Worm (Caenorhabditis elegans) whole organism, L4 larva: ENCODE results near the gene mcd-1.

Source experiments
- F10B5.3 ChIP-seq: sonication (generic microtip); optimal IDR thresholded peaks from 2 replicates; lab custom pipeline; 2016; ENCODE audit warnings: mild to moderate bottlenecking, missing genetic modification characterization, missing compliant biosample characterization
- F44E2.7 ChIP-seq: fragments of 200-800 bp; sonication (Bioruptor generic); IDR thresholded peaks from 2 replicates; pipeline ENCODE4 v2.1.2; 2022; ENCODE audit warnings: missing genetic modification characterization, missing compliant biosample characterization
- R02D3.7 ChIP-seq: fragments of 150-350 bp; sonication (generic microtip); optimal IDR thresholded peaks from 3 replicates; lab custom pipeline; 2014; ENCODE audit warnings: missing biosample characterization, missing genetic modification characterization
- Y105C5A.15 ChIP-seq: fragments of 200-800 bp; sonication (Bioruptor generic); IDR thresholded peaks from 2 replicates; pipeline ENCODE4 v1.3.6; 2022; ENCODE audit warnings: missing genetic modification characterization, missing compliant biosample characterization
- Y75B8A.6 ChIP-seq: fragments of 200-800 bp; sonication (Bioruptor generic); IDR thresholded peaks from 2 replicates; pipeline ENCODE4 v1.3.6; 2022; ENCODE audit warnings: missing genetic modification reagents, missing genetic modification characterization, missing compliant biosample characterization
- ZK337.2 ChIP-seq: fragments of 200-800 bp; sonication (Bioruptor generic); IDR thresholded peaks from 2 replicates; pipeline ENCODE4 v1.3.6; 2022; ENCODE audit warnings: missing genetic modification reagents, missing genetic modification characterization, missing compliant biosample characterization
- ZK546.5 ChIP-seq, 2 experiments: sonication (generic microtip); optimal IDR thresholded peaks; 2 replicates each; lab custom pipeline; 2017; ENCODE audit warnings: missing biosample characterization in 2 of 2, missing genetic modification characterization in 2 of 2
- aha-1 ChIP-seq: fragments of 150-350 bp; peaks from one replicate; lab custom pipeline; 2014; ENCODE audit warnings: missing biosample characterization, missing genetic modification characterization
- aly-2 ChIP-seq: sonication (generic microtip); optimal IDR thresholded peaks from 2 replicates; lab custom pipeline; 2018; ENCODE audit warnings: missing biosample characterization, missing genetic modification characterization
- arid-1 ChIP-seq: fragments of 200-800 bp; sonication (Bioruptor generic); conservative IDR thresholded peaks from 2 replicates; pipeline ENCODE4 v1.3.6; 2022; ENCODE audit warnings: missing genetic modification reagents, missing genetic modification characterization, missing compliant biosample characterization
- attf-4 ChIP-seq: sonication (generic microtip); optimal IDR thresholded peaks from 3 replicates; lab custom pipeline; 2017; ENCODE audit warnings: missing biosample characterization, missing genetic modification characterization
- ceh-20 ChIP-seq: fragments of 200-800 bp; sonication (Bioruptor generic); IDR thresholded peaks from 2 replicates; pipeline ENCODE4 v1.3.6; 2022; ENCODE audit warnings: missing genetic modification reagents, missing genetic modification characterization, missing compliant biosample characterization
- ceh-32 ChIP-seq: sonication (generic microtip); optimal IDR thresholded peaks from 2 replicates; lab custom pipeline; 2016; ENCODE audit warnings: mild to moderate bottlenecking, missing genetic modification characterization, missing compliant biosample characterization; ENCODE audit not compliant: poor library complexity
- ceh-44 ChIP-seq: fragments of 200-800 bp; sonication (Bioruptor generic); IDR thresholded peaks from 2 replicates; pipeline ENCODE4 v1.3.6; 2022; ENCODE audit warnings: missing genetic modification reagents, missing genetic modification characterization, missing compliant biosample characterization
- ceh-62 ChIP-seq: sonication (generic microtip); optimal IDR thresholded peaks from 2 replicates; lab custom pipeline; 2017; ENCODE audit warnings: missing biosample characterization, missing genetic modification characterization
- ceh-82 ChIP-seq: sonication (generic microtip); optimal IDR thresholded peaks from 2 replicates; lab custom pipeline; 2017; ENCODE audit warnings: missing biosample characterization, missing genetic modification characterization
- daf-16 ChIP-seq, 3 experiments: sonication (generic microtip); optimal IDR thresholded peaks; 2 replicates each; lab custom pipeline; 2016 to 2017; ENCODE audit warnings: missing genetic modification characterization in 3 of 3, missing genetic modification reagents in 3 of 3, mild to moderate bottlenecking in 2 of 3, missing compliant biosample characterization in 2 of 3, missing biosample characterization in 1 of 3, moderate library complexity in 1 of 3
- dmd-6 ChIP-seq: fragments of 200-800 bp; sonication (Bioruptor generic); IDR thresholded peaks from 2 replicates; pipeline ENCODE4 v1.3.6; 2022; ENCODE audit warnings: missing genetic modification reagents, missing genetic modification characterization, missing compliant biosample characterization
- dmd-8 ChIP-seq: fragments of 200-800 bp; sonication (Bioruptor generic); IDR thresholded peaks from 2 replicates; pipeline ENCODE4 v1.3.6; 2022; ENCODE audit warnings: missing genetic modification characterization, missing compliant biosample characterization
- dmd-9 ChIP-seq: fragments of 200-800 bp; sonication (Bioruptor generic); IDR thresholded peaks from 2 replicates; pipeline ENCODE4 v1.3.6; 2022; ENCODE audit warnings: missing genetic modification reagents, missing genetic modification characterization, missing compliant biosample characterization
- dve-1 ChIP-seq: sonication (generic microtip); optimal IDR thresholded peaks from 2 replicates; lab custom pipeline; 2017; ENCODE audit warnings: antibody characterized with exemption, mild to moderate bottlenecking, missing genetic modification characterization, missing compliant biosample characterization; ENCODE audit not compliant: insufficient read depth
- fkh-10 ChIP-seq: fragments of 150-350 bp; optimal IDR thresholded peaks from 2 replicates; lab custom pipeline; 2014; ENCODE audit warnings: missing biosample characterization, missing genetic modification reagents, missing genetic modification characterization
- gei-8 ChIP-seq: fragments of 200-800 bp; sonication (Bioruptor generic); optimal IDR thresholded peaks from 2 replicates; lab custom pipeline; 2018; ENCODE audit warnings: mild to moderate bottlenecking, missing genetic modification characterization, missing compliant biosample characterization
- hlh-11 ChIP-seq: fragments of 200-800 bp; sonication (Bioruptor generic); optimal IDR thresholded peaks from 2 replicates; lab custom pipeline; 2018; ENCODE audit warnings: mild to moderate bottlenecking, missing genetic modification characterization, missing compliant biosample characterization
- lsy-2 ChIP-seq, 2 experiments: fragments of 150-350 bp in 1 of 2; sonication (generic microtip) in 1 of 2; optimal IDR thresholded peaks; 2 replicates each; lab custom pipeline; 2014 to 2017; ENCODE audit warnings: missing biosample characterization in 2 of 2, missing genetic modification characterization in 2 of 2
- mdl-1 ChIP-seq, 2 experiments: fragments of 150-350 bp in 1 of 2; sonication (generic microtip) in 1 of 2; optimal IDR thresholded peaks; 2 replicates each; lab custom pipeline; 2014 to 2017; ENCODE audit warnings: missing biosample characterization in 2 of 2, missing genetic modification characterization in 2 of 2
- mes-2 ChIP-seq: sonication (generic microtip); optimal IDR thresholded peaks from 2 replicates; lab custom pipeline; 2016; ENCODE audit warnings: missing genotype, mild to moderate bottlenecking, missing genetic modification characterization, missing compliant biosample characterization; ENCODE audit not compliant: poor library complexity, severe bottlenecking
- mxl-3 ChIP-seq: fragments of 200-800 bp; sonication (Bioruptor generic); optimal IDR thresholded peaks from 2 replicates; lab custom pipeline; 2018; ENCODE audit warnings: mild to moderate bottlenecking, missing genetic modification characterization, missing compliant biosample characterization
- nhr-102 ChIP-seq: sonication (generic microtip); optimal IDR thresholded peaks from 2 replicates; lab custom pipeline; 2016; ENCODE audit warnings: mild to moderate bottlenecking, missing genetic modification characterization, moderate library complexity, missing compliant biosample characterization
- nhr-11 ChIP-seq: fragments of 150-350 bp; optimal IDR thresholded peaks from 2 replicates; lab custom pipeline; 2014; ENCODE audit warnings: missing biosample characterization, missing genetic modification characterization
- nhr-237 ChIP-seq: sonication (generic microtip); optimal IDR thresholded peaks from 2 replicates; lab custom pipeline; 2017; ENCODE audit warnings: missing biosample characterization, missing genetic modification characterization
- nhr-25 ChIP-seq: sonication (generic microtip); optimal IDR thresholded peaks from 2 replicates; lab custom pipeline; 2017; ENCODE audit warnings: missing genetic modification characterization, mild to moderate bottlenecking, missing compliant biosample characterization, antibody characterized with exemption, moderate library complexity, borderline replicate concordance; ENCODE audit not compliant: insufficient read depth
- nhr-28 ChIP-seq: fragments of 150-350 bp; optimal IDR thresholded peaks from 2 replicates; lab custom pipeline; 2014; ENCODE audit warnings: missing biosample characterization, missing genetic modification characterization
- nhr-42 ChIP-seq: fragments of 200-800 bp; sonication (Bioruptor generic); IDR thresholded peaks from 2 replicates; pipeline ENCODE4 v1.3.6; 2022; ENCODE audit warnings: missing genetic modification characterization, missing compliant biosample characterization
- nhr-6 ChIP-seq: fragments of 150-350 bp; optimal IDR thresholded peaks from 2 replicates; lab custom pipeline; 2014; ENCODE audit warnings: missing biosample characterization, missing genetic modification characterization
- nhr-77 ChIP-seq: fragments of 150-350 bp; optimal IDR thresholded peaks from 2 replicates; lab custom pipeline; 2014; ENCODE audit warnings: missing biosample characterization, missing genetic modification characterization
- pha-4 ChIP-seq, 2 experiments: fragments of 150-350 bp in 1 of 2; fragments of 200-800 bp in 1 of 2; sonication (Bioruptor generic) in 1 of 2; IDR thresholded peaks in 1 of 2; optimal IDR thresholded peaks in 1 of 2; 2 replicates each; pipeline versions ENCODE4 v1.3.6 to Lab custom; 2014 to 2022; ENCODE audit warnings: missing genetic modification characterization in 2 of 2, missing genetic modification reagents in 2 of 2, missing biosample characterization in 1 of 2, missing compliant biosample characterization in 1 of 2
- php-3 ChIP-seq: fragments of 200-800 bp; sonication (Bioruptor generic); IDR thresholded peaks from 2 replicates; pipeline ENCODE4 v1.3.6; 2022; ENCODE audit warnings: missing genetic modification reagents, missing genetic modification characterization, missing compliant biosample characterization
- pqm-1 ChIP-seq: sonication (generic microtip); optimal IDR thresholded peaks from 2 replicates; lab custom pipeline; 2017; ENCODE audit warnings: missing biosample characterization, missing genetic modification characterization
- set-16 ChIP-seq: fragments of 200-800 bp; sonication (Bioruptor generic); IDR thresholded peaks from 2 replicates; pipeline ENCODE4 v1.3.6; 2022; ENCODE audit warnings: missing genetic modification reagents, missing genetic modification characterization, missing compliant biosample characterization
- unc-62 ChIP-seq, 3 experiments: fragments of 150-350 bp in 1 of 3; sonication (generic microtip); optimal IDR thresholded peaks in 2 of 3; peaks in 1 of 3; 1 replicate in 1 of 3; 2 replicates in 2 of 3; lab custom pipeline; 2014 to 2017; ENCODE audit warnings: missing biosample characterization in 3 of 3, missing genetic modification characterization in 3 of 3, missing genetic modification reagents in 3 of 3, missing genotype in 1 of 3
- zfp-2 ChIP-seq: sonication (generic microtip); optimal IDR thresholded peaks from 2 replicates; lab custom pipeline; 2016; ENCODE audit warnings: mild to moderate bottlenecking, missing genetic modification characterization, missing compliant biosample characterization
- zip-11 ChIP-seq: fragments of 200-800 bp; sonication (Bioruptor generic); IDR thresholded peaks from 2 replicates; pipeline ENCODE4 v1.3.6; 2022; ENCODE audit warnings: missing genetic modification characterization, missing compliant biosample characterization
- ztf-7 ChIP-seq: fragments of 150-350 bp; optimal IDR thresholded peaks from 2 replicates; lab custom pipeline; 2014; ENCODE audit warnings: missing biosample characterization, missing genetic modification characterization

Gene mcd-1

ce11 chrII:13855352-13855751 is 33.0 kb upstream of the mcd-1 start:
- peak in 1 of 2 experiments; percentile 42 for TF ChIP-seq unc-62 (GFP tag; optimal IDR thresholded peaks at IDR 0.05 in 1 of 2; lab: Kevin White, UChicago)
- TF ChIP-seq unc-62 (tag; optimal IDR thresholded peaks at IDR 0.05; lab: Kevin White, UChicago) = no peak
- TF ChIP-seq php-3 = no peak

- TF ChIP-seq zip-11 (GFP tag; lab: Robert Waterston, UW) (no peak), set-16 (peak; percentile 92)
Measured at ce11 chrII:13858352-13858751, 30.0 kb upstream of the mcd-1 start.

ce11 chrII:13859847-13860246 is 28.5 kb upstream of the mcd-1 start:
- TF ChIP-seq Y75B8A.6 = no peak
- TF ChIP-seq lsy-2 (tag; optimal IDR thresholded peaks at IDR 0.05; lab: Kevin White, UChicago) = no peak
- TF ChIP-seq mdl-1 (tag; optimal IDR thresholded peaks at IDR 0.05; lab: Kevin White, UChicago) = no peak
- TF ChIP-seq ceh-62 (tag; lab: Kevin White, UChicago) = no peak
- no peak for TF ChIP-seq daf-16 (GFP tag; optimal IDR thresholded peaks at IDR 0.05; lab: Kevin White, UChicago)
- TF ChIP-seq daf-16 (tag; optimal IDR thresholded peaks at IDR 0.05; lab: Kevin White, UChicago) = peak; percentile 48
- TF ChIP-seq dmd-6 (GFP tag; lab: Robert Waterston, UW) = peak; percentile 22; the same call in 1 of the 2 replicates
- peak; percentile 44 for TF ChIP-seq hlh-11 (tag; lab: Kevin White, UChicago)
- no peak for TF ChIP-seq Y105C5A.15 (GFP tag; lab: Robert Waterston, UW)
- no peak for TF ChIP-seq F10B5.3 (tag; lab: Kevin White, UChicago)
- peak; percentile 38 for TF ChIP-seq mes-2 (tag; lab: Kevin White, UChicago)
- TF ChIP-seq arid-1 (GFP tag; lab: Robert Waterston, UW) = no peak
- TF ChIP-seq aha-1 (tag; lab: Kevin White, UChicago) = peak; percentile 40
- peak; percentile 63 for TF ChIP-seq nhr-77
- peak; percentile 38; the same call in 1 of the 2 replicates for TF ChIP-seq nhr-42
- TF ChIP-seq dve-1 (tag; lab: Kevin White, UChicago) = peak; percentile 44
- no peak for TF ChIP-seq ZK337.2 (GFP tag; lab: Robert Waterston, UW)
- TF ChIP-seq pqm-1 (tag; lab: Kevin White, UChicago) = peak; percentile 30
- TF ChIP-seq nhr-28 (tag; lab: Kevin White, UChicago) = peak; percentile 57

- TF ChIP-seq attf-4 = no peak
- TF ChIP-seq ceh-44 (GFP tag; lab: Robert Waterston, UW) = no peak
- no peak for TF ChIP-seq aly-2 (tag; lab: Kevin White, UChicago)
- no peak for TF ChIP-seq fkh-10 (GFP tag; lab: Kevin White, UChicago)
- TF ChIP-seq nhr-11 (tag; lab: Kevin White, UChicago) = no peak
- TF ChIP-seq ZK546.5 (tag; optimal IDR thresholded peaks at IDR 0.05; lab: Kevin White, UChicago) = no peak
- no peak for TF ChIP-seq ceh-82 (tag; lab: Kevin White, UChicago)
- TF ChIP-seq zfp-2 = no peak
- TF ChIP-seq nhr-25 (tag; lab: Kevin White, UChicago) = no peak
- no peak for TF ChIP-seq ceh-32
- peak; percentile 54 for TF ChIP-seq mxl-3
- no peak for TF ChIP-seq mes-2 (tag; lab: Kevin White, UChicago)
- no peak for TF ChIP-seq nhr-102 (tag; lab: Kevin White, UChicago)
- TF ChIP-seq arid-1 (GFP tag; lab: Robert Waterston, UW) = no peak
- TF ChIP-seq gei-8 (GFP tag; lab: Kevin White, UChicago) = no peak
- TF ChIP-seq php-3 = no peak
- TF ChIP-seq F44E2.7 (GFP tag; lab: Robert Waterston, UW) = no peak
- no peak for TF ChIP-seq ceh-20 (GFP tag; lab: Robert Waterston, UW)
- TF ChIP-seq nhr-6 (tag; lab: Kevin White, UChicago) = no peak
- TF ChIP-seq dmd-9 (GFP tag; lab: Robert Waterston, UW) = no peak
- no peak for TF ChIP-seq nhr-42
- no peak for TF ChIP-seq pha-4 (GFP tag; IDR thresholded peaks at IDR 0.05; lab: Robert Waterston, UW)
- TF ChIP-seq pha-4 (tag; optimal IDR thresholded peaks at IDR 0.05; lab: Kevin White, UChicago) = no peak
- no peak for TF ChIP-seq ztf-7 (tag; lab: Kevin White, UChicago)
- TF ChIP-seq ZK337.2 (GFP tag; lab: Robert Waterston, UW) = no peak
- no peak for TF ChIP-seq aha-1 (tag; lab: Kevin White, UChicago)
- TF ChIP-seq dmd-8 (GFP tag; lab: Robert Waterston, UW) = no peak
- no peak for TF ChIP-seq R02D3.7
- TF ChIP-seq nhr-237 (tag; lab: Kevin White, UChicago) = no peak
Measured at ce11 chrII:13860900-13861299, 27.4 kb upstream of the mcd-1 start.
